Fruit fly (Drosophila melanogaster) whole organism: ENCODE data around the gene Muc68Ca.

ENCODE experiments used
- CG8478 ChIP-seq: fragments of >200 bp; optimal IDR thresholded peaks from 2 replicates; lab custom pipeline; 2018; ENCODE audit warnings: inconsistent platforms
- Dll ChIP-seq: fragments of >200 bp; optimal IDR thresholded peaks from 2 replicates; lab custom pipeline; 2017
- EcR ChIP-seq, 2 experiments: fragments of >200 bp; optimal IDR thresholded peaks; 2 replicates each; lab custom pipeline; 2017; ENCODE audit warnings: missing biosample characterization in 2 of 2, missing genetic modification characterization in 2 of 2, missing genetic modification reagents in 2 of 2
- pan ChIP-seq: fragments of >200 bp; optimal IDR thresholded peaks from 2 replicates; lab custom pipeline; 2017
- psq ChIP-seq: fragments of >200 bp; optimal IDR thresholded peaks from 2 replicates; lab custom pipeline; 2017
- usp ChIP-seq: fragments of >200 bp; optimal IDR thresholded peaks from 2 replicates; lab custom pipeline; 2017; ENCODE audit warnings: missing biosample characterization, missing genetic modification characterization, mixed read lengths

Gene Muc68Ca

dm6 chr3L:11623245-11623883 is 3.5 kb upstream of the Muc68Ca start:
- TF ChIP-seq CG8478 (lab: Kevin White, UChicago) (no peak), psq (no peak), usp (GFP tag; lab: Kevin White, UChicago) (no peak), Dll (lab: Kevin White, UChicago) (no peak), EcR (GFP tag; optimal IDR thresholded peaks at IDR 0.05; lab: Kevin White, UChicago) (no peak), pan (lab: Kevin White, UChicago) (no peak)

dm6 chr3L:11622750-11623149 is 2.8 kb upstream of the Muc68Ca start:
- no peak for TF ChIP-seq psq

- no peak for TF ChIP-seq psq
- TF ChIP-seq CG8478 (lab: Kevin White, UChicago) = no peak
- no peak for TF ChIP-seq usp (GFP tag; lab: Kevin White, UChicago)
- no peak for TF ChIP-seq Dll (lab: Kevin White, UChicago)
- TF ChIP-seq pan (lab: Kevin White, UChicago) = no peak
- TF ChIP-seq EcR (GFP tag; optimal IDR thresholded peaks at IDR 0.05; lab: Kevin White, UChicago) = no peak
Measured at dm6 chr3L:11609835-11610234, 10.1 kb downstream of the Muc68Ca start, which contains the start of gene CG42832. TSS of gene CG42832 (plus strand) at chr3L:11610135.

- TF ChIP-seq CG8478 (lab: Kevin White, UChicago) (no peak), psq (no peak), Dll (lab: Kevin White, UChicago) (no peak), EcR (GFP tag; optimal IDR thresholded peaks at IDR 0.05; lab: Kevin White, UChicago) (no peak), usp (GFP tag; lab: Kevin White, UChicago) (no peak), pan (lab: Kevin White, UChicago) (no peak)
Measured at dm6 chr3L:11609153-11609809, 10.6 kb downstream of the Muc68Ca start, which contains the start of gene Duba. TSS of gene Duba (minus strand) at chr3L:11609465.

dm6 chr3L:11604227-11604626 is 15.7 kb downstream of the Muc68Ca start:
- no peak for TF ChIP-seq usp (GFP tag; lab: Kevin White, UChicago)
- TF ChIP-seq EcR (GFP tag; optimal IDR thresholded peaks at IDR 0.05; lab: Kevin White, UChicago) = no peak
- no peak for TF ChIP-seq Dll (lab: Kevin White, UChicago)
- TF ChIP-seq CG8478 (lab: Kevin White, UChicago) = no peak

dm6 chr3L:11602040-11602439 is 17.9 kb downstream of the Muc68Ca start:
- TF ChIP-seq CG8478 (lab: Kevin White, UChicago) (no peak), psq (no peak), Dll (lab: Kevin White, UChicago) (no peak), EcR (GFP tag; optimal IDR thresholded peaks at IDR 0.05; lab: Kevin White, UChicago) (no peak), usp (GFP tag; lab: Kevin White, UChicago) (no peak), pan (lab: Kevin White, UChicago) (no peak)

- no peak for TF ChIP-seq usp (GFP tag; lab: Kevin White, UChicago)
- TF ChIP-seq psq = no peak
- no peak for TF ChIP-seq pan (lab: Kevin White, UChicago)
- no peak for TF ChIP-seq Dll (lab: Kevin White, UChicago)
Measured at dm6 chr3L:11601133-11601532, 18.8 kb downstream of the Muc68Ca start.

dm6 chr3L:11599965-11600420 is 19.9 kb downstream of the Muc68Ca start, which contains the start of the genes CG14137 and CG46394:
TSS of gene CG14137 (minus strand) at chr3L:11600065.
TSS of gene CG46394 (plus strand) at chr3L:11600370.
- no peak for TF ChIP-seq Dll (lab: Kevin White, UChicago)
- TF ChIP-seq usp (GFP tag; lab: Kevin White, UChicago) = no peak
- TF ChIP-seq pan (lab: Kevin White, UChicago) = no peak
- no peak for TF ChIP-seq EcR (GFP tag; optimal IDR thresholded peaks at IDR 0.05; lab: Kevin White, UChicago)
- TF ChIP-seq psq = no peak
- TF ChIP-seq CG8478 (lab: Kevin White, UChicago) = no peak

dm6 chr3L:11599255-11599654 is 20.6 kb downstream of the Muc68Ca start:
- no peak for TF ChIP-seq usp (GFP tag; lab: Kevin White, UChicago)
- no peak for TF ChIP-seq CG8478 (lab: Kevin White, UChicago)
- TF ChIP-seq EcR (GFP tag; optimal IDR thresholded peaks at IDR 0.05; lab: Kevin White, UChicago) = no peak

- TF ChIP-seq EcR (GFP tag; optimal IDR thresholded peaks at IDR 0.05; lab: Kevin White, UChicago) = no peak
- no peak for TF ChIP-seq pan (lab: Kevin White, UChicago)
- TF ChIP-seq usp (GFP tag; lab: Kevin White, UChicago) = no peak
- TF ChIP-seq psq = no peak
- TF ChIP-seq Dll (lab: Kevin White, UChicago) = no peak
- no peak for TF ChIP-seq CG8478 (lab: Kevin White, UChicago)
Measured at dm6 chr3L:11596585-11597252, 23.2 kb downstream of the Muc68Ca start, which contains the start of gene CG7368. TSS of gene CG7368 (plus strand) at chr3L:11597202.

dm6 chr3L:11593778-11594177 is 26.1 kb downstream of the Muc68Ca start:
- TF ChIP-seq usp (GFP tag; lab: Kevin White, UChicago) = no peak
- no peak for TF ChIP-seq pan (lab: Kevin White, UChicago)
- TF ChIP-seq EcR (GFP tag; optimal IDR thresholded peaks at IDR 0.05; lab: Kevin White, UChicago) = no peak
- TF ChIP-seq Dll (lab: Kevin White, UChicago) = no peak
- no peak for TF ChIP-seq psq
- TF ChIP-seq CG8478 (lab: Kevin White, UChicago) = no peak
